Fruit fly (Drosophila melanogaster) whole organism, embryonic: Measurements from ENCODE around the gene Cad88C.

ENCODE experiments used
- CG10959 ChIP-seq: fragments of 200-800 bp; sonication (Bioruptor generic); IDR thresholded peaks from 2 replicates; pipeline ENCODE4 v1.3.6; 2022; ENCODE audit warnings: missing biosample characterization, missing genetic modification characterization
- CG11093 ChIP-seq: fragments of 200-800 bp; sonication (Bioruptor generic); IDR thresholded peaks from 3 replicates; pipeline ENCODE4 v1.3.6; 2022; ENCODE audit warnings: missing biosample characterization, missing genetic modification characterization
- CG11696 ChIP-seq: fragments of 200-800 bp; sonication (Bioruptor generic); IDR thresholded peaks from 2 replicates; pipeline ENCODE4 v1.3.6; 2022; ENCODE audit warnings: missing biosample characterization, missing genetic modification characterization
- CG11723 ChIP-seq: fragments of 200-800 bp; sonication (Bioruptor generic); optimal IDR thresholded peaks from 2 replicates; lab custom pipeline; 2017; ENCODE audit warnings: missing biosample characterization, mild to moderate bottlenecking, missing genetic modification characterization
- CG12391 ChIP-seq: fragments of 200-800 bp; sonication (Bioruptor generic); optimal IDR thresholded peaks from 3 replicates; lab custom pipeline; 2018; ENCODE audit warnings: missing biosample characterization, mild to moderate bottlenecking, missing genetic modification characterization, moderate library complexity
- CG15601 ChIP-seq: fragments of 200-800 bp; sonication (Bioruptor generic); optimal IDR thresholded peaks from 3 replicates; lab custom pipeline; 2019; ENCODE audit warnings: missing biosample characterization, mild to moderate bottlenecking, missing genetic modification characterization, moderate library complexity
- CG15696 ChIP-seq: fragments of 200-800 bp; sonication (Bioruptor generic); optimal IDR thresholded peaks from 2 replicates; lab custom pipeline; 2019; ENCODE audit warnings: missing biosample characterization, mild to moderate bottlenecking, missing genetic modification characterization, moderate library complexity
- CG1647 ChIP-seq: fragments of 200-800 bp; sonication (Bioruptor generic); optimal IDR thresholded peaks from 3 replicates; lab custom pipeline; 2016; ENCODE audit warnings: missing biosample characterization, missing genetic modification characterization
- CG1792 ChIP-seq: fragments of 200-800 bp; sonication (Bioruptor generic); optimal IDR thresholded peaks from 2 replicates; lab custom pipeline; 2016; ENCODE audit warnings: missing biosample characterization, missing genetic modification characterization
- CG18476 ChIP-seq: fragments of 200-800 bp; sonication (Bioruptor generic); optimal IDR thresholded peaks from 2 replicates; lab custom pipeline; 2016; ENCODE audit warnings: missing biosample characterization, mild to moderate bottlenecking, missing genetic modification characterization
- CG2129 ChIP-seq: fragments of 200-800 bp; sonication (Bioruptor generic); IDR thresholded peaks from 2 replicates; pipeline ENCODE4 v1.3.6; 2022; ENCODE audit warnings: missing biosample characterization, missing genetic modification characterization; ENCODE audit not compliant: partially characterized antibody
- CG31441 ChIP-seq: fragments of 200-800 bp; sonication (Bioruptor generic); IDR thresholded peaks from 2 replicates; pipeline ENCODE4 v1.3.6; 2022; ENCODE audit warnings: missing biosample characterization, missing genetic modification characterization
- CG32767 ChIP-seq: fragments of 200-800 bp; sonication (Bioruptor generic); IDR thresholded peaks from 2 replicates; pipeline ENCODE4 v1.3.6; 2022; ENCODE audit warnings: missing biosample characterization, missing genetic modification characterization
- CG3838 ChIP-seq: fragments of 200-800 bp; sonication (Bioruptor generic); optimal IDR thresholded peaks from 3 replicates; lab custom pipeline; 2016; ENCODE audit warnings: missing biosample characterization, missing genetic modification characterization
- CG4820 ChIP-seq: fragments of 200-800 bp; sonication (Bioruptor generic); optimal IDR thresholded peaks from 3 replicates; lab custom pipeline; 2016; ENCODE audit warnings: missing biosample characterization, missing genetic modification characterization
- CG7271 ChIP-seq: fragments of 200-800 bp; sonication (Bioruptor generic); optimal IDR thresholded peaks from 2 replicates; lab custom pipeline; 2018; ENCODE audit warnings: missing biosample characterization, mild to moderate bottlenecking, missing genetic modification characterization, moderate library complexity
- CG7556 ChIP-seq: fragments of 200-800 bp; sonication (Bioruptor generic); optimal IDR thresholded peaks from 2 replicates; lab custom pipeline; 2017; ENCODE audit warnings: missing biosample characterization, mild to moderate bottlenecking, missing genetic modification characterization
- CG8765 ChIP-seq: fragments of 200-800 bp; sonication (Bioruptor generic); IDR thresholded peaks from 2 replicates; pipeline ENCODE4 v1.3.6; 2022; ENCODE audit warnings: missing biosample characterization, missing genetic modification characterization
- CG8924 ChIP-seq: fragments of 200-800 bp; optimal IDR thresholded peaks from 3 replicates; lab custom pipeline; 2019; ENCODE audit warnings: missing biosample characterization, mild to moderate bottlenecking, missing genetic modification characterization, moderate library complexity
- CG9727 ChIP-seq: fragments of 200-800 bp; sonication (Bioruptor generic); optimal IDR thresholded peaks from 3 replicates; lab custom pipeline; 2017; ENCODE audit warnings: missing biosample characterization, mild to moderate bottlenecking, missing genetic modification characterization
- Chrac-16 ChIP-seq: fragments of 200-800 bp; sonication (Bioruptor generic); optimal IDR thresholded peaks from 3 replicates; lab custom pipeline; 2016; ENCODE audit warnings: missing biosample characterization, missing genetic modification characterization
- D19B ChIP-seq: fragments of 200-800 bp; sonication (Bioruptor generic); optimal IDR thresholded peaks from 2 replicates; lab custom pipeline; 2017; ENCODE audit warnings: missing biosample characterization, mild to moderate bottlenecking, missing genetic modification characterization
- Dip3 ChIP-seq: fragments of 200-800 bp; sonication (Bioruptor generic); optimal IDR thresholded peaks from 3 replicates; lab custom pipeline; 2016; ENCODE audit warnings: missing biosample characterization, missing genetic modification characterization
- Meics ChIP-seq: fragments of 200-800 bp; sonication (Bioruptor generic); optimal IDR thresholded peaks from 2 replicates; lab custom pipeline; 2017; ENCODE audit warnings: missing biosample characterization, mild to moderate bottlenecking, missing genetic modification characterization
- NC2α ChIP-seq: fragments of 200-800 bp; sonication (Bioruptor generic); optimal IDR thresholded peaks from 2 replicates; lab custom pipeline; 2016; ENCODE audit warnings: missing biosample characterization, missing genetic modification characterization
- ac ChIP-seq: fragments of 200-800 bp; sonication (Bioruptor generic); optimal IDR thresholded peaks from 3 replicates; lab custom pipeline; 2017; ENCODE audit warnings: missing biosample characterization, mild to moderate bottlenecking, missing genetic modification characterization
- bsh ChIP-seq, 2 experiments: fragments of 200-800 bp; sonication (Bioruptor generic); optimal IDR thresholded peaks; 2 replicates each; lab custom pipeline; 2017 to 2018; ENCODE audit warnings: mild to moderate bottlenecking in 2 of 2, missing biosample characterization in 2 of 2, missing genetic modification characterization in 2 of 2, moderate library complexity in 1 of 2
- chif ChIP-seq, 2 experiments: fragments of 200-800 bp; sonication (Bioruptor generic); optimal IDR thresholded peaks; 3 replicates each; lab custom pipeline; 2016; ENCODE audit warnings: missing biosample characterization in 2 of 2, missing genetic modification characterization in 2 of 2
- ci ChIP-seq: fragments of 200-800 bp; sonication (Bioruptor generic); IDR thresholded peaks from 3 replicates; pipeline ENCODE4 v1.3.6; 2022; ENCODE audit warnings: missing biosample characterization, missing genetic modification characterization
- da ChIP-seq: fragments of 200-800 bp; sonication (Bioruptor generic); optimal IDR thresholded peaks from 2 replicates; lab custom pipeline; 2016; ENCODE audit warnings: missing biosample characterization, missing genetic modification characterization
- dan ChIP-seq: fragments of 200-800 bp; sonication (Bioruptor generic); IDR thresholded peaks from 2 replicates; pipeline ENCODE4 v1.3.6; 2022; ENCODE audit warnings: missing biosample characterization, missing genetic modification characterization
- dysf ChIP-seq: fragments of 200-800 bp; sonication (Bioruptor generic); IDR thresholded peaks from 3 replicates; pipeline ENCODE4 v1.3.6; 2022; ENCODE audit warnings: missing biosample characterization, missing genetic modification characterization
- eyg ChIP-seq: fragments of 200-800 bp; sonication (Bioruptor generic); optimal IDR thresholded peaks from 3 replicates; lab custom pipeline; 2016; ENCODE audit warnings: missing biosample characterization, missing genetic modification characterization
- fd96Cb ChIP-seq: fragments of 200-800 bp; sonication (Bioruptor generic); optimal IDR thresholded peaks from 2 replicates; lab custom pipeline; 2018; ENCODE audit warnings: missing biosample characterization, mild to moderate bottlenecking, missing genetic modification characterization, moderate library complexity
- gcm ChIP-seq: fragments of 200-800 bp; sonication (Bioruptor generic); optimal IDR thresholded peaks from 2 replicates; lab custom pipeline; 2019; ENCODE audit warnings: missing biosample characterization, mild to moderate bottlenecking, missing genetic modification characterization, moderate library complexity
- gsb ChIP-seq: fragments of 200-800 bp; sonication (Bioruptor generic); IDR thresholded peaks from 2 replicates; pipeline ENCODE4 v1.3.6; 2022; ENCODE audit warnings: missing biosample characterization, missing genetic modification characterization
- insv ChIP-seq, 2 experiments: fragments of 200-800 bp; sonication (Bioruptor generic); optimal IDR thresholded peaks; 3 replicates each; lab custom pipeline; 2016 to 2018; ENCODE audit warnings: missing biosample characterization in 2 of 2, missing genetic modification characterization in 2 of 2
- lab ChIP-seq: fragments of 200-800 bp; sonication (Bioruptor generic); optimal IDR thresholded peaks from 3 replicates; lab custom pipeline; 2017; ENCODE audit warnings: missing biosample characterization, missing genetic modification characterization, mild to moderate bottlenecking, moderate library complexity, missing genetic modification reagents
- lola ChIP-seq, 3 experiments: fragments of >200 bp in 2 of 3; fragments of 200-800 bp in 1 of 3; sonication (Bioruptor generic) in 1 of 3; optimal IDR thresholded peaks; 2 replicates each; lab custom pipeline; 2017 to 2019; ENCODE audit warnings: missing biosample characterization in 3 of 3, missing genetic modification characterization in 3 of 3, mild to moderate bottlenecking in 1 of 3, moderate library complexity in 1 of 3
- mirr ChIP-seq: fragments of 200-800 bp; sonication (Bioruptor generic); optimal IDR thresholded peaks from 3 replicates; lab custom pipeline; 2018; ENCODE audit warnings: missing biosample characterization, mild to moderate bottlenecking, missing genetic modification characterization
- nom ChIP-seq: fragments of 200-800 bp; sonication (Bioruptor generic); optimal IDR thresholded peaks from 2 replicates; lab custom pipeline; 2017; ENCODE audit warnings: missing biosample characterization, missing genetic modification characterization, mild to moderate bottlenecking, moderate library complexity, missing genetic modification reagents
- pfk ChIP-seq: fragments of 200-800 bp; sonication (Bioruptor generic); optimal IDR thresholded peaks from 2 replicates; lab custom pipeline; 2018; ENCODE audit warnings: missing biosample characterization, mild to moderate bottlenecking, missing genetic modification characterization, moderate library complexity
- pum ChIP-seq: fragments of 200-800 bp; sonication (Bioruptor generic); optimal IDR thresholded peaks from 2 replicates; lab custom pipeline; 2016; ENCODE audit warnings: missing biosample characterization, missing genetic modification characterization
- sens ChIP-seq: fragments of 200-800 bp; sonication (Bioruptor generic); peaks from one replicate; lab custom pipeline; 2016; ENCODE audit warnings: missing biosample characterization, missing genetic modification characterization
- tll ChIP-seq, 2 experiments: fragments of 200-800 bp in 1 of 2; fragments of >200 bp in 1 of 2; sonication (Bioruptor generic) in 1 of 2; optimal IDR thresholded peaks; 2 replicates each; lab custom pipeline; 2017 to 2019; ENCODE audit warnings: missing biosample characterization in 2 of 2, missing genetic modification characterization in 2 of 2, mild to moderate bottlenecking in 1 of 2, moderate library complexity in 1 of 2
- twi ChIP-seq: fragments of 200-800 bp; optimal IDR thresholded peaks from 2 replicates; lab custom pipeline; 2019; ENCODE audit warnings: missing biosample characterization, mild to moderate bottlenecking, missing genetic modification characterization, moderate library complexity
- usp ChIP-seq: fragments of >200 bp; optimal IDR thresholded peaks from 2 replicates; lab custom pipeline; 2017; ENCODE audit warnings: missing biosample characterization, missing genetic modification characterization
- zf30C ChIP-seq: fragments of 200-800 bp; sonication (Bioruptor generic); optimal IDR thresholded peaks from 3 replicates; lab custom pipeline; 2018; ENCODE audit warnings: missing biosample characterization, mild to moderate bottlenecking, missing genetic modification characterization

The Cad88C gene

dm6 chr3R:14586480-14587443, 43.5 kb upstream of the Cad88C start (continued):
- no peak for TF ChIP-seq CG7556 (GFP tag; lab: Kevin White, UChicago)
- TF ChIP-seq CG1647 (GFP tag; lab: Kevin White, UChicago) = no peak
- peak in 1 of 2 experiments; percentile 12 for TF ChIP-seq chif (GFP tag; optimal IDR thresholded peaks at IDR 0.05; lab: Kevin White, UChicago)
- TF ChIP-seq CG12391 (tag; lab: Kevin White, UChicago) = peak; percentile 50
- no peak for TF ChIP-seq CG10959
- 0 out of 2 replicates have a peak, but pooled peaks have one; percentile 9 for TF ChIP-seq CG8765 (GFP tag; lab: Robert Waterston, UW)
- TF ChIP-seq CG15601 (tag; lab: Kevin White, UChicago) = no peak
- peak; percentile 65 for TF ChIP-seq zf30C
- TF ChIP-seq insv (GFP tag; optimal IDR thresholded peaks at IDR 0.05; lab: Kevin White, UChicago) = no peak
- TF ChIP-seq bsh (GFP tag; optimal IDR thresholded peaks at IDR 0.05; lab: Kevin White, UChicago) = peak in 1 of 2 experiments; percentile 8
- TF ChIP-seq nom (GFP tag; lab: Kevin White, UChicago) = no peak
- TF ChIP-seq fd96Cb (tag; lab: Kevin White, UChicago) = no peak
- no peak for TF ChIP-seq usp (GFP tag; lab: Kevin White, UChicago)
- no peak for TF ChIP-seq dysf (GFP tag; lab: Robert Waterston, UW)
- TF ChIP-seq Dip3 = no peak
- no peak for TF ChIP-seq lab (GFP tag; lab: Kevin White, UChicago)
- no peak for TF ChIP-seq CG18476 (GFP tag; lab: Kevin White, UChicago)
- TF ChIP-seq CG9727 (GFP tag; lab: Kevin White, UChicago) = peak; percentile 52
- TF ChIP-seq CG11696 (GFP tag; lab: Robert Waterston, UW) = no peak
- no peak for TF ChIP-seq CG32767 (GFP tag; lab: Robert Waterston, UW)
- no peak for TF ChIP-seq CG7271 (tag; lab: Kevin White, UChicago)
- TF ChIP-seq Chrac-16 (GFP tag; lab: Kevin White, UChicago) = peak; percentile 19
- no peak for TF ChIP-seq NC2α (GFP tag; lab: Kevin White, UChicago)
- TF ChIP-seq twi = peak; percentile 98
- TF ChIP-seq da (GFP tag; lab: Kevin White, UChicago) = no peak
- TF ChIP-seq lola (GFP tag; optimal IDR thresholded peaks at IDR 0.05; lab: Kevin White, UChicago) = peak in 1 of 3 experiments; percentile 71
- TF ChIP-seq eyg (GFP tag; lab: Kevin White, UChicago) = no peak
- TF ChIP-seq CG11723 = no peak
- TF ChIP-seq CG8924 (tag; lab: Kevin White, UChicago) = peak; percentile 26
- peak; percentile 37 for TF ChIP-seq CG15696
- no peak for TF ChIP-seq ci (GFP tag; lab: Robert Waterston, UW)
- no peak for TF ChIP-seq CG3838
- TF ChIP-seq CG4820 = no peak
- TF ChIP-seq dan (GFP tag; lab: Robert Waterston, UW) = no peak
- TF ChIP-seq sens (GFP tag; lab: Kevin White, UChicago) = peak; percentile 79
- TF ChIP-seq D19B (GFP tag; lab: Kevin White, UChicago) = no peak
- no peak for TF ChIP-seq pfk (GFP tag; lab: Kevin White, UChicago)
- TF ChIP-seq CG31441 (GFP tag; lab: Robert Waterston, UW) = 0 out of 2 replicates have a peak, but pooled peaks have one; percentile 38
- TF ChIP-seq CG11093 (GFP tag; lab: Robert Waterston, UW) = no peak
- TF ChIP-seq mirr = no peak
- TF ChIP-seq tll (GFP tag; optimal IDR thresholded peaks at IDR 0.05; lab: Kevin White, UChicago) = peak in 1 of 2 experiments; percentile 92
- no peak for TF ChIP-seq pum (GFP tag; lab: Kevin White, UChicago)
- TF ChIP-seq gcm (GFP tag; lab: Kevin White, UChicago) = peak; percentile 9
- no peak for TF ChIP-seq CG2129
- TF ChIP-seq Meics (GFP tag; lab: Kevin White, UChicago) = no peak
- TF ChIP-seq ac = no peak
- TF ChIP-seq gsb = no peak
- no peak for TF ChIP-seq CG1792 (GFP tag; lab: Kevin White, UChicago)
